Worm (Caenorhabditis elegans) whole organism, L1 larva: Measurements from ENCODE around the gene dmd-10.

Experiments
- C04F5.9 ChIP-seq: sonication (generic microtip); optimal IDR thresholded peaks from 2 replicates; lab custom pipeline; 2016; ENCODE audit warnings: missing genetic modification characterization, missing compliant biosample characterization
- C16A3.4 ChIP-seq: fragments of 150-350 bp; optimal IDR thresholded peaks from 2 replicates; lab custom pipeline; 2014; ENCODE audit warnings: missing biosample characterization, missing genetic modification characterization
- aha-1 ChIP-seq: fragments of 150-350 bp; optimal IDR thresholded peaks from 2 replicates; lab custom pipeline; 2014; ENCODE audit warnings: missing biosample characterization, missing genetic modification characterization
- ceh-63 ChIP-seq: fragments of 200-800 bp; sonication (Bioruptor generic); optimal IDR thresholded peaks from 2 replicates; lab custom pipeline; 2018; ENCODE audit warnings: mild to moderate bottlenecking, missing genetic modification characterization, missing compliant biosample characterization
- ceh-82 ChIP-seq, 3 experiments: fragments of 150-350 bp in 1 of 3; sonication (generic microtip) in 2 of 3; optimal IDR thresholded peaks; 2 replicates each; lab custom pipeline; 2014 to 2017; ENCODE audit warnings: missing biosample characterization in 3 of 3, missing genetic modification characterization in 3 of 3
- ces-1 ChIP-seq: fragments of 150-350 bp; optimal IDR thresholded peaks from 2 replicates; lab custom pipeline; 2014; ENCODE audit warnings: missing biosample characterization, missing genetic modification reagents, missing genetic modification characterization
- dpl-1 ChIP-seq, 3 experiments: fragments of 150-350 bp in 2 of 3; sonication (generic microtip) in 1 of 3; optimal IDR thresholded peaks; 2 replicates each; lab custom pipeline; 2014 to 2017; ENCODE audit warnings: missing biosample characterization in 3 of 3, missing genetic modification characterization in 3 of 3, missing genetic modification reagents in 3 of 3
- dsc-1 ChIP-seq: sonication (generic microtip); optimal IDR thresholded peaks from 2 replicates; lab custom pipeline; 2016; ENCODE audit warnings: mild to moderate bottlenecking, missing genetic modification characterization, missing compliant biosample characterization
- efl-1 ChIP-seq, 4 experiments: fragments of 150-350 bp; optimal IDR thresholded peaks in 3 of 4; peaks in 1 of 4; 1 replicate in 1 of 4; 2 replicates in 3 of 4; lab custom pipeline; 2014; ENCODE audit warnings: missing biosample characterization in 2 of 4, missing genetic modification characterization in 2 of 4, missing genetic modification reagents in 2 of 4
- efl-3 ChIP-seq: fragments of 200-800 bp; sonication (Bioruptor generic); optimal IDR thresholded peaks from 2 replicates; lab custom pipeline; 2018; ENCODE audit warnings: mild to moderate bottlenecking, missing genetic modification characterization, missing compliant biosample characterization
- egl-13 ChIP-seq: sonication (generic microtip); optimal IDR thresholded peaks from 2 replicates; lab custom pipeline; 2016; ENCODE audit warnings: missing genotype, missing genetic modification reagents, missing genetic modification characterization, missing compliant biosample characterization
- egl-27 ChIP-seq, 2 experiments: fragments of 150-350 bp in 1 of 2; sonication (generic microtip); optimal IDR thresholded peaks; 3 replicates each; lab custom pipeline; 2017 to 2018; ENCODE audit warnings: missing biosample characterization in 2 of 2, missing genetic modification characterization in 2 of 2, missing genetic modification reagents in 2 of 2
- elt-3 ChIP-seq, 6 experiments: fragments of 150-350 bp in 1 of 6; sonication (generic microtip); optimal IDR thresholded peaks; 2 replicates each; lab custom pipeline; 2017 to 2018; ENCODE audit warnings: missing biosample characterization in 6 of 6, missing genetic modification characterization in 6 of 6, inconsistent platforms in 1 of 6
- ets-5 ChIP-seq: fragments of 200-800 bp; sonication (Bioruptor generic); IDR thresholded peaks from 2 replicates; pipeline ENCODE4 v1.3.6; 2022; ENCODE audit warnings: missing genetic modification characterization, missing compliant biosample characterization
- fkh-4 ChIP-seq: sonication (generic microtip); optimal IDR thresholded peaks from 2 replicates; lab custom pipeline; 2016; ENCODE audit warnings: missing compliant biosample characterization, missing genetic modification characterization, borderline replicate concordance
- fkh-8 ChIP-seq: sonication (generic microtip); optimal IDR thresholded peaks from 2 replicates; lab custom pipeline; 2016; ENCODE audit warnings: mild to moderate bottlenecking, missing genetic modification characterization, missing compliant biosample characterization
- fos-1 ChIP-seq: fragments of 150-350 bp; optimal IDR thresholded peaks from 2 replicates; lab custom pipeline; 2014; ENCODE audit warnings: missing biosample characterization, missing genetic modification characterization
- grh-1 ChIP-seq: fragments of 200-800 bp; sonication (Bioruptor generic); IDR thresholded peaks from 2 replicates; pipeline ENCODE4 v1.3.6; 2022; ENCODE audit warnings: missing genetic modification reagents, missing genetic modification characterization, missing compliant biosample characterization
- hlh-17 ChIP-seq: fragments of 200-800 bp; sonication (Bioruptor generic); optimal IDR thresholded peaks from 2 replicates; lab custom pipeline; 2018; ENCODE audit warnings: missing genetic modification characterization, mild to moderate bottlenecking, missing compliant biosample characterization, moderate library complexity, borderline replicate concordance
- hlh-4 ChIP-seq: sonication (generic microtip); optimal IDR thresholded peaks from 2 replicates; lab custom pipeline; 2016; ENCODE audit warnings: mild to moderate bottlenecking, missing genetic modification characterization, missing compliant biosample characterization
- hpl-2 ChIP-seq: fragments of 150-350 bp; optimal IDR thresholded peaks from 2 replicates; lab custom pipeline; 2014; ENCODE audit warnings: missing biosample characterization, missing genetic modification reagents, missing genetic modification characterization
- irx-1 ChIP-seq: sonication (generic microtip); optimal IDR thresholded peaks from 2 replicates; lab custom pipeline; 2016; ENCODE audit warnings: missing genetic modification characterization, missing compliant biosample characterization
- isw-1 ChIP-seq: fragments of 200-800 bp; sonication (Bioruptor generic); IDR thresholded peaks from 2 replicates; pipeline ENCODE4 v1.3.6; 2022; ENCODE audit warnings: missing genetic modification characterization, missing compliant biosample characterization
- jun-1 ChIP-seq: fragments of 150-350 bp; optimal IDR thresholded peaks from 2 replicates; lab custom pipeline; 2014; ENCODE audit warnings: missing biosample characterization, missing genetic modification reagents, missing genetic modification characterization
- lin-14 ChIP-seq: fragments of 200-800 bp; sonication (Bioruptor generic); optimal IDR thresholded peaks from 2 replicates; lab custom pipeline; 2018; ENCODE audit warnings: mild to moderate bottlenecking, missing genetic modification characterization, moderate library complexity, missing compliant biosample characterization
- lin-35 ChIP-seq, 2 experiments: fragments of 150-350 bp; optimal IDR thresholded peaks; 2 replicates each; lab custom pipeline; 2014; ENCODE audit warnings: missing biosample characterization in 2 of 2, missing genetic modification characterization in 2 of 2, missing genetic modification reagents in 2 of 2
- lin-39 ChIP-seq: fragments of 150-350 bp; optimal IDR thresholded peaks from 2 replicates; lab custom pipeline; 2014; ENCODE audit warnings: missing biosample characterization, missing genetic modification reagents, missing genetic modification characterization
- mab-9 ChIP-seq: fragments of 200-800 bp; sonication (Bioruptor generic); IDR thresholded peaks from 2 replicates; pipeline ENCODE4 v1.3.6; 2022; ENCODE audit warnings: missing genetic modification reagents, missing genetic modification characterization, missing compliant biosample characterization
- mdl-1 ChIP-seq, 2 experiments: fragments of 150-350 bp; optimal IDR thresholded peaks; 2 replicates each; lab custom pipeline; 2014 to 2017; ENCODE audit warnings: missing biosample characterization in 2 of 2, missing genetic modification characterization in 2 of 2, inconsistent platforms in 1 of 2
- mef-2 ChIP-seq: fragments of 150-350 bp; optimal IDR thresholded peaks from 2 replicates; lab custom pipeline; 2014; ENCODE audit warnings: missing biosample characterization, missing genetic modification characterization
- mep-1 ChIP-seq: fragments of 150-350 bp; optimal IDR thresholded peaks from 2 replicates; lab custom pipeline; 2014; ENCODE audit warnings: missing biosample characterization, missing genetic modification characterization
- nhr-11 ChIP-seq: fragments of 150-350 bp; optimal IDR thresholded peaks from 2 replicates; lab custom pipeline; 2014; ENCODE audit warnings: missing biosample characterization, missing genetic modification characterization
- nhr-12 ChIP-seq: sonication (generic microtip); optimal IDR thresholded peaks from 2 replicates; lab custom pipeline; 2017; ENCODE audit warnings: missing biosample characterization, missing genetic modification characterization
- nhr-47 ChIP-seq: sonication (generic microtip); optimal IDR thresholded peaks from 2 replicates; lab custom pipeline; 2016; ENCODE audit warnings: mild to moderate bottlenecking, missing genetic modification characterization, moderate library complexity, missing compliant biosample characterization
- nhr-84 ChIP-seq: sonication (generic microtip); optimal IDR thresholded peaks from 2 replicates; lab custom pipeline; 2017; ENCODE audit warnings: missing biosample characterization, missing genetic modification characterization
- nhr-85 ChIP-seq: sonication (generic microtip); peaks from one replicate; lab custom pipeline; 2016; ENCODE audit warnings: missing genetic modification characterization, inconsistent platforms, missing compliant biosample characterization
- nhr-90 ChIP-seq: sonication (generic microtip); optimal IDR thresholded peaks from 2 replicates; lab custom pipeline; 2016; ENCODE audit warnings: mild to moderate bottlenecking, missing genetic modification characterization, missing compliant biosample characterization; ENCODE audit not compliant: poor library complexity
- pag-3 ChIP-seq: sonication (generic microtip); optimal IDR thresholded peaks from 2 replicates; lab custom pipeline; 2017; ENCODE audit warnings: missing genetic modification characterization, mild to moderate bottlenecking, missing compliant biosample characterization, antibody characterized with exemption, borderline replicate concordance; ENCODE audit not compliant: insufficient read depth
- pqm-1 ChIP-seq: sonication (generic microtip); optimal IDR thresholded peaks from 3 replicates; lab custom pipeline; 2017; ENCODE audit warnings: missing biosample characterization, missing genetic modification characterization
- rnt-1 ChIP-seq: sonication (generic microtip); optimal IDR thresholded peaks from 2 replicates; lab custom pipeline; 2016; ENCODE audit warnings: mild to moderate bottlenecking, missing genetic modification characterization, moderate library complexity, missing compliant biosample characterization
- snpc-4 ChIP-seq: fragments of 150-350 bp; optimal IDR thresholded peaks from 2 replicates; lab custom pipeline; 2014; ENCODE audit warnings: missing biosample characterization, missing genetic modification characterization
- sox-4 ChIP-seq: sonication (generic microtip); optimal IDR thresholded peaks from 2 replicates; lab custom pipeline; 2016; ENCODE audit warnings: missing genetic modification characterization, missing compliant biosample characterization
- sptf-1 ChIP-seq: fragments of 150-350 bp; optimal IDR thresholded peaks from 2 replicates; lab custom pipeline; 2014; ENCODE audit warnings: missing biosample characterization, missing genetic modification characterization
- sup-37 ChIP-seq: fragments of 200-800 bp; sonication (Bioruptor generic); optimal IDR thresholded peaks from 2 replicates; lab custom pipeline; 2018; ENCODE audit warnings: mild to moderate bottlenecking, missing genetic modification characterization, missing compliant biosample characterization
- tlp-1 ChIP-seq: fragments of 150-350 bp; optimal IDR thresholded peaks from 2 replicates; lab custom pipeline; 2014; ENCODE audit warnings: missing biosample characterization, missing genetic modification characterization
- unc-30 ChIP-seq: sonication (generic microtip); optimal IDR thresholded peaks from 2 replicates; lab custom pipeline; 2017; ENCODE audit warnings: missing biosample characterization, missing genetic modification characterization
- unc-62 ChIP-seq: fragments of 150-350 bp; optimal IDR thresholded peaks from 2 replicates; lab custom pipeline; 2014; ENCODE audit warnings: missing biosample characterization, missing genetic modification reagents, missing genetic modification characterization
- unc-86 ChIP-seq: sonication (generic microtip); optimal IDR thresholded peaks from 2 replicates; lab custom pipeline; 2016; ENCODE audit warnings: missing genetic modification characterization, missing compliant biosample characterization
- vab-15 ChIP-seq: sonication (generic microtip); optimal IDR thresholded peaks from 2 replicates; lab custom pipeline; 2017; ENCODE audit warnings: missing genotype, mild to moderate bottlenecking, missing genetic modification characterization, missing compliant biosample characterization
- xbp-1 ChIP-seq: sonication (generic microtip); optimal IDR thresholded peaks from 2 replicates; lab custom pipeline; 2016; ENCODE audit warnings: missing genetic modification characterization, missing compliant biosample characterization
- zip-4 ChIP-seq: fragments of 200-800 bp; sonication (Bioruptor generic); optimal IDR thresholded peaks from 2 replicates; lab custom pipeline; 2018; ENCODE audit warnings: mild to moderate bottlenecking, missing genetic modification characterization, moderate library complexity, missing compliant biosample characterization
- ztf-11 ChIP-seq, 2 experiments: sonication (generic microtip); optimal IDR thresholded peaks; 2 replicates each; lab custom pipeline; 2016 to 2017; ENCODE audit warnings: missing genetic modification characterization in 2 of 2, missing biosample characterization in 1 of 2, missing compliant biosample characterization in 1 of 2

Gene dmd-10

DNA sequence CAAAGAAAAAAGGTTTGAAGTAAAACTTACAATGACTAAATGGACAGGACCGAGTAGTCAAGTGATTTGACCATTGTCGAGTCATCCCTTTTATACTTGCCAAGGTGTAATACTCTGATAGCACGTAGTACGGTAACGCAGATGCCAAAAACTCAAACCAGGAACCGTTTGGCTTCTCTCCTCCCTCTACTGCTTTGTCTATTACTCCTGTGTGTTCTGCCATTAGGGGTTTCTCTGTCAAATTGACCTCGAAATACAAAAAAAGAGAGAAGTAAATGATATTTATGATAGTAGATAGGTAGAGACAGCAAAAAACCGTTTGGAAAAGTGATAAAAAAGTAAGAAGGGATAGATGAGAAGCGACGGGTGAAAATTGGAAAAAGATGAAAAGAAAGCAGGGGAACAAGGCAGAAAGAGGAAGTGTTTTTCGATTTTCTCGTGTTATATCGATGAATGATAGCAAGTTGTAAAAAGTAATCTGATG lies 34.2 kb downstream of the dmd-10 start, which contains the start of the genes col-159 and col-160 (continued):
- TF ChIP-seq ets-5 (GFP tag; lab: Robert Waterston, UW): no peak
- no peak for TF ChIP-seq dpl-1 (GFP tag; optimal IDR thresholded peaks at IDR 0.05; lab: Kevin White, UChicago)
- TF ChIP-seq nhr-47 (tag; lab: Kevin White, UChicago): no peak
- no peak for TF ChIP-seq pqm-1
- TF ChIP-seq efl-3 (GFP tag; lab: Kevin White, UChicago): no peak
- TF ChIP-seq C16A3.4 (tag; lab: Kevin White, UChicago): no peak
- TF ChIP-seq mab-9: no peak
- TF ChIP-seq fkh-4 (tag; lab: Kevin White, UChicago): no peak
- no peak for TF ChIP-seq ceh-82 (tag; optimal IDR thresholded peaks at IDR 0.05; lab: Kevin White, UChicago)
- no peak for TF ChIP-seq aha-1 (tag; lab: Kevin White, UChicago)
- TF ChIP-seq nhr-11: no peak
- TF ChIP-seq hlh-4 (tag; lab: Kevin White, UChicago): no peak
- TF ChIP-seq egl-27 (tag; optimal IDR thresholded peaks at IDR 0.05; lab: Kevin White, UChicago): no peak
- TF ChIP-seq mdl-1 (tag; optimal IDR thresholded peaks at IDR 0.05; lab: Kevin White, UChicago): no peak
- TF ChIP-seq lin-39 (tag; lab: Kevin White, UChicago): no peak
- TF ChIP-seq unc-86: no peak
- TF ChIP-seq ces-1: no peak
- no peak for TF ChIP-seq irx-1 (tag; lab: Kevin White, UChicago)
- TF ChIP-seq tlp-1 (tag; lab: Kevin White, UChicago): no peak
- no peak for TF ChIP-seq hlh-17 (GFP tag; lab: Kevin White, UChicago)
- no peak for TF ChIP-seq C04F5.9 (tag; lab: Kevin White, UChicago)
- no peak for TF ChIP-seq vab-15 (tag; lab: Kevin White, UChicago)
- no peak for TF ChIP-seq isw-1 (GFP tag; lab: Robert Waterston, UW)
- TF ChIP-seq efl-1 (optimal IDR thresholded peaks at IDR 0.05; lab: Kevin White, UChicago): no peak
- TF ChIP-seq efl-1 (GFP tag; optimal IDR thresholded peaks at IDR 0.05 in 1 of 2; lab: Kevin White, UChicago): no peak
- TF ChIP-seq dsc-1 (tag; lab: Kevin White, UChicago): no peak
- TF ChIP-seq fkh-8 (tag; lab: Kevin White, UChicago): no peak
- TF ChIP-seq rnt-1 (tag; lab: Kevin White, UChicago): no peak
- TF ChIP-seq ztf-11 (tag; optimal IDR thresholded peaks at IDR 0.05; lab: Kevin White, UChicago): no peak
- TF ChIP-seq elt-3 (tag; optimal IDR thresholded peaks at IDR 0.05; lab: Kevin White, UChicago): peak in 3 of 6 experiments; percentile 58 to 84 (median 73)
- no peak for TF ChIP-seq nhr-84 (tag; lab: Kevin White, UChicago)
- no peak for TF ChIP-seq hpl-2 (GFP tag; lab: Kevin White, UChicago)
- no peak for TF ChIP-seq jun-1
- no peak for TF ChIP-seq snpc-4 (tag; lab: Kevin White, UChicago)
- peak; percentile 96 for TF ChIP-seq pag-3 (tag; lab: Kevin White, UChicago)
- TF ChIP-seq sptf-1: no peak
- peak in 1 of 2 experiments; percentile 25 for TF ChIP-seq lin-35 (GFP tag; optimal IDR thresholded peaks at IDR 0.05; lab: Kevin White, UChicago)
- no peak for TF ChIP-seq mef-2 (tag; lab: Kevin White, UChicago)
- no peak for TF ChIP-seq nhr-12 (tag; lab: Kevin White, UChicago)
- peak; percentile 48 for TF ChIP-seq nhr-90 (tag; lab: Kevin White, UChicago)
- no peak for TF ChIP-seq egl-13 (tag; lab: Kevin White, UChicago)
- no peak for TF ChIP-seq xbp-1
- TF ChIP-seq unc-62: no peak
- peak; percentile 84 for TF ChIP-seq lin-14 (GFP tag; lab: Kevin White, UChicago)
- no peak for TF ChIP-seq sup-37
- no peak for TF ChIP-seq zip-4 (GFP tag; lab: Kevin White, UChicago)
- TF ChIP-seq mep-1 (tag; lab: Kevin White, UChicago): peak; percentile 15
- TF ChIP-seq sox-4 (tag; lab: Kevin White, UChicago): no peak
- no peak for TF ChIP-seq fos-1 (tag; lab: Kevin White, UChicago)
- TF ChIP-seq unc-30: no peak
- TF ChIP-seq ceh-63 (GFP tag; lab: Kevin White, UChicago): no peak
- peak; percentile 95 for TF ChIP-seq nhr-85 (tag; lab: Kevin White, UChicago)
- TF ChIP-seq grh-1: peak; percentile 15; the same call in 1 of the 2 replicates
